Worm (Caenorhabditis elegans) whole organism, L4 larva: ENCODE data around the gene lron-3.
A peak's percentile ranks its signal among the peaks of the same experiment; 100 is the strongest.

Experiments used
- T26A8.4 ChIP-seq: fragments of 200-800 bp; sonication (Bioruptor generic); IDR thresholded peaks from 2 replicates; pipeline ENCODE4 v1.3.6; 2022; ENCODE audit warnings: missing genetic modification characterization, missing compliant biosample characterization
- arid-1 ChIP-seq: fragments of 200-800 bp; sonication (Bioruptor generic); conservative IDR thresholded peaks from 2 replicates; pipeline ENCODE4 v1.3.6; 2022; ENCODE audit warnings: missing genetic modification reagents, missing genetic modification characterization, missing compliant biosample characterization
- ces-1 ChIP-seq: fragments of 150-350 bp; sonication (generic microtip); optimal IDR thresholded peaks from 4 replicates; lab custom pipeline; 2014; ENCODE audit warnings: missing biosample characterization, missing genetic modification reagents, missing genetic modification characterization
- dmd-8 ChIP-seq: fragments of 200-800 bp; sonication (Bioruptor generic); IDR thresholded peaks from 2 replicates; pipeline ENCODE4 v1.3.6; 2022; ENCODE audit warnings: missing genetic modification characterization, missing compliant biosample characterization
- egl-43 ChIP-seq: fragments of 200-800 bp; sonication (Bioruptor generic); IDR thresholded peaks from 2 replicates; pipeline ENCODE4 v1.3.6; 2022; ENCODE audit warnings: missing genetic modification reagents, missing genetic modification characterization, missing compliant biosample characterization
- fkh-10 ChIP-seq: fragments of 150-350 bp; optimal IDR thresholded peaks from 2 replicates; lab custom pipeline; 2014; ENCODE audit warnings: missing biosample characterization, missing genetic modification reagents, missing genetic modification characterization
- lin-13 ChIP-seq: fragments of 150-350 bp; optimal IDR thresholded peaks from 2 replicates; lab custom pipeline; 2014; ENCODE audit warnings: missing biosample characterization, missing genetic modification reagents, missing genetic modification characterization
- lsy-2 ChIP-seq, 2 experiments: fragments of 150-350 bp in 1 of 2; sonication (generic microtip) in 1 of 2; optimal IDR thresholded peaks; 2 replicates each; lab custom pipeline; 2014 to 2017; ENCODE audit warnings: missing biosample characterization in 2 of 2, missing genetic modification characterization in 2 of 2
- nhr-11 ChIP-seq: fragments of 150-350 bp; optimal IDR thresholded peaks from 2 replicates; lab custom pipeline; 2014; ENCODE audit warnings: missing biosample characterization, missing genetic modification characterization
- spr-1 ChIP-seq: sonication (generic microtip); optimal IDR thresholded peaks from 2 replicates; lab custom pipeline; 2016; ENCODE audit warnings: mild to moderate bottlenecking, missing genetic modification characterization, missing compliant biosample characterization

- TF ChIP-seq T26A8.4 (GFP tag; lab: Robert Waterston, UW) (no peak), egl-43 (GFP tag; lab: Robert Waterston, UW) (peak; percentile 68; the same call in 1 of the 2 replicates), lsy-2 (tag; optimal IDR thresholded peaks at IDR 0.05; lab: Kevin White, UChicago) (no peak), ces-1 (no peak), dmd-8 (GFP tag; lab: Robert Waterston, UW) (no peak), lin-13 (GFP tag; lab: Kevin White, UChicago) (no peak), arid-1 (no peak), nhr-11 (no peak), fkh-10 (GFP tag; lab: Kevin White, UChicago) (no peak), spr-1 (tag; lab: Kevin White, UChicago) (no peak)
Measured at ce11 chrX:15515798-15516197, 42.0 kb downstream of the lron-3 start.
